Worm (Caenorhabditis elegans) whole organism, L1 larva: ENCODE data around the gene fbxa-171.

ENCODE experiments used
- C34B4.2 ChIP-seq: sonication (generic microtip); optimal IDR thresholded peaks from 2 replicates; lab custom pipeline; 2017; ENCODE audit warnings: mild to moderate bottlenecking, missing genetic modification characterization, missing compliant biosample characterization
- F16B12.6 ChIP-seq: fragments of 150-350 bp; optimal IDR thresholded peaks from 2 replicates; lab custom pipeline; 2014; ENCODE audit warnings: missing biosample characterization, missing genetic modification characterization
- ama-1 ChIP-seq: fragments of 150-350 bp; optimal IDR thresholded peaks from 2 replicates; lab custom pipeline; 2014
- ceh-82 ChIP-seq, 3 experiments: fragments of 150-350 bp in 1 of 3; sonication (generic microtip) in 2 of 3; optimal IDR thresholded peaks; 2 replicates each; lab custom pipeline; 2014 to 2017; ENCODE audit warnings: missing biosample characterization in 3 of 3, missing genetic modification characterization in 3 of 3
- dpl-1 ChIP-seq, 3 experiments: fragments of 150-350 bp in 2 of 3; sonication (generic microtip) in 1 of 3; optimal IDR thresholded peaks; 2 replicates each; lab custom pipeline; 2014 to 2017; ENCODE audit warnings: missing biosample characterization in 3 of 3, missing genetic modification characterization in 3 of 3, missing genetic modification reagents in 3 of 3
- grh-1 ChIP-seq: fragments of 200-800 bp; sonication (Bioruptor generic); IDR thresholded peaks from 2 replicates; pipeline ENCODE4 v1.3.6; 2022; ENCODE audit warnings: missing genetic modification reagents, missing genetic modification characterization, missing compliant biosample characterization
- irx-1 ChIP-seq: sonication (generic microtip); optimal IDR thresholded peaks from 2 replicates; lab custom pipeline; 2016; ENCODE audit warnings: missing genetic modification characterization, missing compliant biosample characterization
- mef-2 ChIP-seq: fragments of 150-350 bp; optimal IDR thresholded peaks from 2 replicates; lab custom pipeline; 2014; ENCODE audit warnings: missing biosample characterization, missing genetic modification characterization
- pqm-1 ChIP-seq: sonication (generic microtip); optimal IDR thresholded peaks from 3 replicates; lab custom pipeline; 2017; ENCODE audit warnings: missing biosample characterization, missing genetic modification characterization
- snpc-4 ChIP-seq: fragments of 150-350 bp; optimal IDR thresholded peaks from 2 replicates; lab custom pipeline; 2014; ENCODE audit warnings: missing biosample characterization, missing genetic modification characterization
- sox-4 ChIP-seq: sonication (generic microtip); optimal IDR thresholded peaks from 2 replicates; lab custom pipeline; 2016; ENCODE audit warnings: missing genetic modification characterization, missing compliant biosample characterization
- sup-37 ChIP-seq: fragments of 200-800 bp; sonication (Bioruptor generic); optimal IDR thresholded peaks from 2 replicates; lab custom pipeline; 2018; ENCODE audit warnings: mild to moderate bottlenecking, missing genetic modification characterization, missing compliant biosample characterization
- tlp-1 ChIP-seq: fragments of 150-350 bp; optimal IDR thresholded peaks from 2 replicates; lab custom pipeline; 2014; ENCODE audit warnings: missing biosample characterization, missing genetic modification characterization
- vab-15 ChIP-seq: sonication (generic microtip); optimal IDR thresholded peaks from 2 replicates; lab custom pipeline; 2017; ENCODE audit warnings: missing genotype, mild to moderate bottlenecking, missing genetic modification characterization, missing compliant biosample characterization
- xbp-1 ChIP-seq: sonication (generic microtip); optimal IDR thresholded peaks from 2 replicates; lab custom pipeline; 2016; ENCODE audit warnings: missing genetic modification characterization, missing compliant biosample characterization
- ztf-4 ChIP-seq: fragments of 150-350 bp; optimal IDR thresholded peaks from 2 replicates; lab custom pipeline; 2014; ENCODE audit warnings: missing biosample characterization, missing genetic modification characterization

The fbxa-171 gene

DNA sequence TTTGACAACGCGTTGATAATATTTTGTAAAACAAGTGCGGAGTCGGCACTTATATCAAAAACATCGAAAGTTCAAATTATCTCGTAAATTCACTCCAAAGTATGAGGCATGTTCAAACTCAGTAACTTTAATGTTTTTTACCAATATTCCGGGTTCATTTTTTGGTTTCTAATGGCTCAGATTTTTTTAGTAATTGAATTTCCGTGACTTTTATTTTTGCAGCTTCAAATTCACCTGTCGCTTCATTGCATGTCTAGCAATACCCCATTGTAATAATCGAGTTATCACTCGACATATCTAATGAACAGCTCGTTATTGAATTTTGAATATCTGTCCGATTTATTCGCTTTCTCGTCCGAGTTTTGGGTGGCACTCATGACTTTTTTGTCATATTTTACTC lies 38.1 kb downstream of the fbxa-171 start, which contains the start of gene srz-90:
TSS of gene srz-90 (plus strand) at position 301 of the 400 bp plus-strand sequence.
- TF ChIP-seq dpl-1 (GFP tag; optimal IDR thresholded peaks at IDR 0.05; lab: Kevin White, UChicago) (no peak), C34B4.2 (tag; lab: Kevin White, UChicago) (no peak), ztf-4 (no peak), pqm-1 (tag; lab: Kevin White, UChicago) (no peak), mef-2 (no peak), snpc-4 (tag; lab: Kevin White, UChicago) (no peak), sup-37 (GFP tag; lab: Kevin White, UChicago) (no peak)

DNA sequence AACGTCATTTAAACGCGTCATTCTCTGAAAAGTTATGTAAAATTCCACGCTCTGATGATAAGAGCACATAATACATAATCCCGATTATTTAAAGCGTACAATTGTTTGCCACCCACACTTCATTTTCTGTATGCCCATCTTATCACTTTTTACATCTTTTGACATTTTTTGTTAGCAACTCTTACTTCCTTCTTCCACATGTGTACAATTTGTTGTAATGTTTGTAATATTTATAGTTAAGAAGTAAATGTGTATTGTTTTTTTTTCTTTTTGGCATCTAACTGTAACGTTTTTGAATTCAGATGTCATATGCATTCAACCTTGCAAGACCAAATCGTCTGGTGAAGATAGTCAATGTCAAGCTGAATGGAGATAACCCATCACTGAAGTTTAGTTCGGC lies 45.1 kb downstream of the fbxa-171 start, which contains the start of gene fbxa-136:
TSS of gene fbxa-136 (plus strand) at position 301 of the 400 bp plus-strand sequence.
- TF ChIP-seq sox-4, result no peak
- no peak for TF ChIP-seq F16B12.6 (tag; lab: Kevin White, UChicago)
- TF ChIP-seq ama-1, result no peak

DNA sequence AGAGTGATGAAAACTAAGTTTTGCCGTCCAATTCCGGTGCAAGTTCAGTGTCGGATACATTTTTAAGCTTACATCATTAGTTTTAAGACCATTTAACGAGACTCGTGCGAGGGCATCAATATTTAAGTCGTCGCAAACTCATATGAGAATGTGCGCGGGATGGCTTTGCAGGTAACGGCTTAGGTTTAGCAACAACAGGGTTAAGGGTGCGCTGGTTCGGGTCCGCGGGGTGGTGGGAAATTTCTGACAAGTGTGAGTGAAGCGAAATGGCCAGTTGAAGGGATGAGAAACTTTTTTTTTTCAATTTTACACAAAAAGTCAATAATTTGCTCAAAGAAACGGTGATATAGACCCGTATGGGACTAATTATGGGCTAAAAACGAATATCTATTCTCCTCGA lies 52.0 kb downstream of the fbxa-171 start:
- TF ChIP-seq snpc-4 (tag; lab: Kevin White, UChicago) (no peak), ceh-82 (tag; optimal IDR thresholded peaks at IDR 0.05; lab: Kevin White, UChicago) (no peak), tlp-1 (tag; lab: Kevin White, UChicago) (no peak), xbp-1 (tag; lab: Kevin White, UChicago) (no peak), vab-15 (tag; lab: Kevin White, UChicago) (no peak), irx-1 (tag; lab: Kevin White, UChicago) (no peak), grh-1 (no peak)
